Worm (Caenorhabditis elegans): ENCODE measurements around the gene Y116F11B.17.

The Y116F11B.17 gene

ce11 chrV:19794931-19795330 lies 27.1 kb downstream of the Y116F11B.17 start, which contains the start of gene M162.7:
Gene M162.7 (minus strand): TSS chrV:19795031.
- TF ChIP-seq med-1 (GFP tag; optimal IDR thresholded peaks at IDR 0.05; ENCODE audit: insufficient read depth) (no peak), flt-1 (GFP tag; IDR thresholded peaks at IDR 0.05) (no peak)

DNA sequence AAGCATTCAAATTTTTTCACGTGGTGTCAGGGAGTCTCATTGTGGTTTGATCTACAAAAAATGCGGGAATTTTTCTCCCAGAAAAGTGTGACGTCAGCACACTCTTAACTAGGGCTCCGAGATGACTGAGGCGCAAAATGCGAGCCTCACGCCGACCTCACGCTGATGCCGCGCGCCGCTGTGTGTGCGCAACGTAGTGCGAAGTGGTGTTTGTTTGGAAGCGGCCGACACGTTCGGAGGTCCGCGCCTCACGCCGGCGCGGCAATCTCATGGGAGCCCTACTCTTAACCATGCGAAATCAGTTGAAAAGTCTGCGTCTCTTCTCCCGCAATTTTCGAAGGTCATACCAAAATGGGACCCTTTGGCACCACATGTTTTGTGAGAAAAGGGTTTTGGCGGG lies 31.7 kb downstream of the Y116F11B.17 start:
- TF ChIP-seq T22C8.4 (GFP tag; IDR thresholded peaks at IDR 0.05) (no peak), flt-1 (GFP tag; IDR thresholded peaks at IDR 0.05) (no peak), ztf-23 (GFP tag; IDR thresholded peaks at IDR 0.05) (no peak), klf-2 (GFP tag; conservative IDR thresholded peaks at IDR 0.05) (no peak), tab-1 (GFP tag; IDR thresholded peaks at IDR 0.05) (no peak), ref-1 (GFP tag; conservative IDR thresholded peaks at IDR 0.05) (no peak), med-1 (GFP tag; optimal IDR thresholded peaks at IDR 0.05; ENCODE audit: insufficient read depth) (no peak)

DNA sequence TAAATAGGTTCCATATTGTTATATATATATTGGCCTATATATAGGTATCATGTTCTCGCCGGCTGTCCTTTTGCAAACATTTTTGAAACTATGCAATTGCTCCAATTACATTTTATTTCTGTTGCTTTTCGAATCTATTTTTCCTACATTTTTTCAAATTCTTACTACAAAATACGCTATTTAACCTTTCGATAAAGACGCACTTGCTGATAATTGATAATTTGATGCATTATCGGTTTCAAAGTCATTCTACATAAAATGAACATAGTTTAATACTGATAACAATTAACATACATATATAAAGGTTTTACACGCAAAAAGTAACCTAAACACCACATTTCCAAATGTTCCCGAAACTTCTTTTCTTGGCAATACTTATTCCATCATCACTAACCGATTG lies 33.6 kb downstream of the Y116F11B.17 start, which contains the start of gene clec-258:
clec-258 (plus strand) TSS at position 81 of the 400 bp plus-strand sequence.
- TF ChIP-seq tab-1 (GFP tag; IDR thresholded peaks at IDR 0.05) (no peak), ztf-29 (GFP tag; IDR thresholded peaks at IDR 0.05) (no peak), flt-1 (GFP tag; IDR thresholded peaks at IDR 0.05) (no peak), ref-1 (GFP tag; conservative IDR thresholded peaks at IDR 0.05) (no peak), med-1 (GFP tag; optimal IDR thresholded peaks at IDR 0.05; ENCODE audit: insufficient read depth) (no peak), T22C8.4 (GFP tag; IDR thresholded peaks at IDR 0.05) (no peak), cog-1 (tag; optimal IDR thresholded peaks at IDR 0.05) (no peak), ztf-23 (GFP tag; IDR thresholded peaks at IDR 0.05) (no peak)

- no peak for TF ChIP-seq ztf-23 (GFP tag; IDR thresholded peaks at IDR 0.05)
- TF ChIP-seq cog-1 (tag; optimal IDR thresholded peaks at IDR 0.05) = no peak
- TF ChIP-seq med-1 (GFP tag; optimal IDR thresholded peaks at IDR 0.05; ENCODE audit: insufficient read depth) = no peak
- TF ChIP-seq flt-1 (GFP tag; IDR thresholded peaks at IDR 0.05) = no peak
- no peak for TF ChIP-seq klf-2 (GFP tag; conservative IDR thresholded peaks at IDR 0.05)
- no peak for TF ChIP-seq tab-1 (GFP tag; IDR thresholded peaks at IDR 0.05)
- TF ChIP-seq T22C8.4 (GFP tag; IDR thresholded peaks at IDR 0.05) = no peak
- TF ChIP-seq ref-1 (GFP tag; conservative IDR thresholded peaks at IDR 0.05) = no peak
- no peak for TF ChIP-seq ztf-29 (GFP tag; IDR thresholded peaks at IDR 0.05)
Observed at ce11 chrV:19783829-19784228, 38.2 kb downstream of the Y116F11B.17 start, which contains the start of gene srt-45. Gene srt-45 (plus strand): TSS chrV:19784129.

DNA sequence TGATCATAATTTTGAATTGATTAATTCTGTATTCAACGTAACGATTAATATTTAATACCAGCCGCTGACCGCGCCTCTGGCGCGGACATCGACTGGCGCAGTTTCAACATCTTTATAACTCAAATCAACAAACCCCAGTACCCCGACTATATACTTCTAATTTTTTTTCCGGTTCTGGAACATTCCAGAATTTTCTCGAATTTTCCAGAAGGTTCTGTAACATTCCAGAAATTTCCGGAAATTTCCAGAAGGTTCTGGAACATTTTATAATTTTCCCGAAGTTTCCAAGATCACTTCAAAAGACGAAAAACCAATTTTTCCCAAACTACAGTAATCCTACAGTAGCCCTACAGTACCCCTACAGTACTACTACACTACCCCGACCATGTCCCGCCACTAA lies 42.8 kb downstream of the Y116F11B.17 start:
- no peak for TF ChIP-seq tab-1 (GFP tag; IDR thresholded peaks at IDR 0.05)

- TF ChIP-seq klf-2 (GFP tag; conservative IDR thresholded peaks at IDR 0.05) = no peak
- TF ChIP-seq med-1 (GFP tag; optimal IDR thresholded peaks at IDR 0.05; ENCODE audit: insufficient read depth) = no peak
Observed at ce11 chrV:19778608-19779007, 43.4 kb downstream of the Y116F11B.17 start, which contains the start of gene fbxa-194. Gene fbxa-194 (minus strand): TSS chrV:19778708.

ce11 chrV:19777227-19777626 lies 44.8 kb downstream of the Y116F11B.17 start, which contains the start of gene fbxa-118:
Gene fbxa-118 (minus strand): TSS chrV:19777327.
- TF ChIP-seq flt-1 (GFP tag; IDR thresholded peaks at IDR 0.05) = no peak
- TF ChIP-seq cog-1 (tag; optimal IDR thresholded peaks at IDR 0.05) = no peak
- no peak for TF ChIP-seq med-1 (GFP tag; optimal IDR thresholded peaks at IDR 0.05; ENCODE audit: insufficient read depth)
- no peak for TF ChIP-seq ztf-29 (GFP tag; IDR thresholded peaks at IDR 0.05)
- TF ChIP-seq ref-1 (GFP tag; conservative IDR thresholded peaks at IDR 0.05) = no peak
- no peak for TF ChIP-seq T22C8.4 (GFP tag; IDR thresholded peaks at IDR 0.05)

- TF ChIP-seq ztf-23 (GFP tag; IDR thresholded peaks at IDR 0.05) = no peak
- no peak for TF ChIP-seq tab-1 (GFP tag; IDR thresholded peaks at IDR 0.05)
- no peak for TF ChIP-seq med-1 (GFP tag; optimal IDR thresholded peaks at IDR 0.05; ENCODE audit: insufficient read depth)
- TF ChIP-seq cog-1 (tag; optimal IDR thresholded peaks at IDR 0.05) = no peak
- TF ChIP-seq klf-2 (GFP tag; conservative IDR thresholded peaks at IDR 0.05) = no peak
- no peak for TF ChIP-seq flt-1 (GFP tag; IDR thresholded peaks at IDR 0.05)
- TF ChIP-seq ref-1 (GFP tag; conservative IDR thresholded peaks at IDR 0.05) = no peak
- TF ChIP-seq ztf-29 (GFP tag; IDR thresholded peaks at IDR 0.05) = no peak
- no peak for TF ChIP-seq T22C8.4 (GFP tag; IDR thresholded peaks at IDR 0.05)
Observed at ce11 chrV:19771660-19772059, 50.3 kb downstream of the Y116F11B.17 start, which contains the start of gene M162.15. Gene M162.15 (minus strand): TSS chrV:19771760.
